Worm (Caenorhabditis elegans) whole organism, L3 larva: ENCODE measurements around the gene trpp-12.
A peak's percentile ranks its signal among the peaks of the same experiment; 100 is the strongest.

Experiments used
- R02D3.7 ChIP-seq: fragments of 150-350 bp; optimal IDR thresholded peaks from 2 replicates; lab custom pipeline; 2014; ENCODE audit warnings: missing biosample characterization, missing genetic modification characterization
- ZK546.5 ChIP-seq: sonication (generic microtip); optimal IDR thresholded peaks from 2 replicates; lab custom pipeline; 2017; ENCODE audit warnings: missing biosample characterization, missing genetic modification characterization
- daf-12 ChIP-seq: fragments of 150-350 bp; optimal IDR thresholded peaks from 2 replicates; lab custom pipeline; 2014; ENCODE audit warnings: missing biosample characterization, missing genetic modification reagents, missing genetic modification characterization
- egl-27 ChIP-seq: sonication (generic microtip); optimal IDR thresholded peaks from 4 replicates; lab custom pipeline; 2017; ENCODE audit warnings: missing biosample characterization, missing genetic modification reagents, missing genetic modification characterization
- elt-1 ChIP-seq: fragments of 150-350 bp; optimal IDR thresholded peaks from 2 replicates; lab custom pipeline; 2014; ENCODE audit warnings: missing biosample characterization, missing genetic modification characterization
- elt-3 ChIP-seq, 3 experiments: fragments of 150-350 bp in 1 of 3; sonication (generic microtip) in 2 of 3; optimal IDR thresholded peaks; 2 replicates in 2 of 3; 4 replicates in 1 of 3; lab custom pipeline; 2014 to 2017; ENCODE audit warnings: missing biosample characterization in 3 of 3, missing genetic modification characterization in 3 of 3
- fkh-10 ChIP-seq: sonication (generic microtip); optimal IDR thresholded peaks from 2 replicates; lab custom pipeline; 2017; ENCODE audit warnings: missing biosample characterization, missing genetic modification reagents, missing genetic modification characterization
- fos-1 ChIP-seq: fragments of 150-350 bp; optimal IDR thresholded peaks from 2 replicates; lab custom pipeline; 2014; ENCODE audit warnings: missing biosample characterization, missing genetic modification characterization
- hmg-11 ChIP-seq: sonication (generic microtip); optimal IDR thresholded peaks from 2 replicates; lab custom pipeline; 2016; ENCODE audit warnings: missing genetic modification characterization, missing compliant biosample characterization
- jun-1 ChIP-seq: fragments of 150-350 bp; optimal IDR thresholded peaks from 2 replicates; lab custom pipeline; 2014; ENCODE audit warnings: missing biosample characterization, missing genetic modification reagents, missing genetic modification characterization
- lin-15B ChIP-seq: fragments of 150-350 bp; optimal IDR thresholded peaks from 2 replicates; lab custom pipeline; 2014; ENCODE audit warnings: missing biosample characterization, missing genetic modification characterization
- mdl-1 ChIP-seq: fragments of 150-350 bp; optimal IDR thresholded peaks from 2 replicates; lab custom pipeline; 2014; ENCODE audit warnings: missing biosample characterization, missing genetic modification characterization
- nfya-1 ChIP-seq: sonication (generic microtip); optimal IDR thresholded peaks from 2 replicates; lab custom pipeline; 2017; ENCODE audit warnings: missing genetic modification characterization, mild to moderate bottlenecking, missing compliant biosample characterization, antibody characterized with exemption, moderate library complexity; ENCODE audit not compliant: insufficient read depth
- nhr-12 ChIP-seq: fragments of 150-350 bp; optimal IDR thresholded peaks from 2 replicates; lab custom pipeline; 2014; ENCODE audit warnings: missing biosample characterization, missing genetic modification characterization
- nhr-23 ChIP-seq: fragments of 150-350 bp; optimal IDR thresholded peaks from 2 replicates; lab custom pipeline; 2014; ENCODE audit warnings: missing biosample characterization, missing genetic modification reagents, missing genetic modification characterization
- nhr-76 ChIP-seq: fragments of 150-350 bp; sonication (generic microtip); optimal IDR thresholded peaks from 5 replicates; lab custom pipeline; 2014; ENCODE audit warnings: missing biosample characterization, missing genetic modification characterization
- nhr-77 ChIP-seq: fragments of 150-350 bp; optimal IDR thresholded peaks from 2 replicates; lab custom pipeline; 2014; ENCODE audit warnings: missing biosample characterization, missing genetic modification characterization
- pha-4 ChIP-seq: fragments of 150-350 bp; optimal IDR thresholded peaks from 2 replicates; lab custom pipeline; 2014; ENCODE audit warnings: missing biosample characterization, missing genetic modification reagents, missing genetic modification characterization
- pqm-1 ChIP-seq: fragments of 150-350 bp; optimal IDR thresholded peaks from 2 replicates; lab custom pipeline; 2017; ENCODE audit warnings: missing biosample characterization, missing genetic modification characterization, inconsistent platforms
- skn-1 ChIP-seq: fragments of 150-350 bp; optimal IDR thresholded peaks from 2 replicates; lab custom pipeline; 2014; ENCODE audit warnings: missing biosample characterization, missing genetic modification characterization
- unc-62 ChIP-seq: fragments of 150-350 bp; sonication (generic microtip); optimal IDR thresholded peaks from 4 replicates; lab custom pipeline; 2014; ENCODE audit warnings: missing biosample characterization, missing genetic modification reagents, missing genetic modification characterization
- zag-1 ChIP-seq: fragments of 150-350 bp; optimal IDR thresholded peaks from 2 replicates; lab custom pipeline; 2014; ENCODE audit warnings: missing biosample characterization, missing genetic modification characterization
- ztf-4 ChIP-seq: fragments of 150-350 bp; optimal IDR thresholded peaks from 2 replicates; lab custom pipeline; 2014; ENCODE audit warnings: missing biosample characterization, missing genetic modification characterization

trpp-12 gene

ce11 chrX:2454914-2455313 lies 45.4 kb downstream of the trpp-12 start:
- TF ChIP-seq nfya-1 (tag; lab: Kevin White, UChicago) (no peak), lin-15B (tag; lab: Kevin White, UChicago) (no peak), nhr-23 (tag; lab: Kevin White, UChicago) (no peak), fos-1 (tag; lab: Kevin White, UChicago) (no peak), nhr-12 (tag; lab: Kevin White, UChicago) (no peak), ztf-4 (tag; lab: Kevin White, UChicago) (no peak)
- TF ChIP-seq, all 47 proteins: peak for 0

- TF ChIP-seq fkh-10 (GFP tag; lab: Kevin White, UChicago) (peak; percentile 71), egl-27 (tag; lab: Kevin White, UChicago) (no peak)
Measured at ce11 chrX:2456141-2456540, 46.6 kb downstream of the trpp-12 start.

ce11 chrX:2457461-2457860 lies 48.0 kb downstream of the trpp-12 start:
- TF ChIP-seq fkh-10 (GFP tag; lab: Kevin White, UChicago) (peak; percentile 76), elt-3 (tag; optimal IDR thresholded peaks at IDR 0.05; lab: Kevin White, UChicago) (no peak)
- TF ChIP-seq, all 47 proteins: peak for 1

- TF ChIP-seq pqm-1 (no peak), pha-4 (tag; lab: Kevin White, UChicago) (peak; percentile 23)
Measured at ce11 chrX:2459793-2460192, 50.3 kb downstream of the trpp-12 start, which contains the start of gene fox-1. Gene fox-1 (minus strand): TSS chrX:2459893.

- TF ChIP-seq skn-1 = no peak
- TF ChIP-seq fos-1 (tag; lab: Kevin White, UChicago) = no peak
- no peak for TF ChIP-seq jun-1 (tag; lab: Kevin White, UChicago)
- TF ChIP-seq ztf-4 (tag; lab: Kevin White, UChicago) = no peak
- no peak for TF ChIP-seq pha-4 (tag; lab: Kevin White, UChicago)
- TF ChIP-seq fkh-10 (GFP tag; lab: Kevin White, UChicago) = no peak
- TF ChIP-seq hmg-11 (tag; lab: Kevin White, UChicago) = no peak
- TF ChIP-seq zag-1 (tag; lab: Kevin White, UChicago) = no peak
- no peak for TF ChIP-seq elt-1 (tag; lab: Kevin White, UChicago)
- no peak for TF ChIP-seq daf-12 (tag; lab: Kevin White, UChicago)
- no peak for TF ChIP-seq unc-62 (GFP tag; lab: Kevin White, UChicago)
- TF ChIP-seq R02D3.7 (tag; lab: Kevin White, UChicago) = no peak
- no peak for TF ChIP-seq nhr-23 (tag; lab: Kevin White, UChicago)
- no peak for TF ChIP-seq nhr-76 (tag; lab: Kevin White, UChicago)
- no peak for TF ChIP-seq ZK546.5 (tag; lab: Kevin White, UChicago)
- no peak for TF ChIP-seq mdl-1 (tag; lab: Kevin White, UChicago)
- TF ChIP-seq nhr-77 (tag; lab: Kevin White, UChicago) = no peak
Measured at ce11 chrX:2461742-2462141, 52.3 kb downstream of the trpp-12 start.
